Worm (Caenorhabditis elegans): ENCODE data around the gene T21B4.15.
A peak's percentile ranks its signal among the peaks of the same experiment; 100 is the strongest.

Gene T21B4.15

DNA sequence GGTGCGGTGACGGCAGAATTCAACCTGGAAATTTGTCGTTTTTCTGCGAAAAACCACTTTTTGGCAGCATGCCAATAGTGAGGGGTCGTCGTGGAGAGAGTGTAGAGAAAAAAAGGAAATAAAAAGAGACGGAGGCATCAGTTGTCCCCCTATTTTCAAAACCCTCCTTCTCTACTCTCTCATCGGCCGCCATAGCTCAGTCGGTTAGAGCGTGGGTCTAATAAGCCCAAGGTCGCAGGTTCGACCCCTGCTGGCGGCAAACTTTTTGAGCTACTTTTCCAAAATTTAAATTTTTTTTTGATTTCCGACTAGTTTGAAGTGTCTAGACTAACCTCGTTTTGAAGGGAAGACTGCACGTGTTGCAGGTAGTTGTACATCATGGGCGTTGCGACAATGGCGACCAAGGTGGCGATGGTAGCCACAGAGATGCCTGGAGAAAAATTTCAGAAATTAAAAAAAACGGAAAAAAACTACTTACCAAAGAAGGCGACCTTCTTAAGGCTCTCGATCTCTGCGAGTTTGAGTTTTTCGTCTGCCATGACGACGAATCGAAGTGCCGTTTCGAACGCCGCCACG lies 4.6 kb downstream of the T21B4.15 start, which contains the start of gene col-85 (continued):
- no peak for TF ChIP-seq ztf-11 (tag; optimal IDR thresholded peaks at IDR 0.05)
- TF ChIP-seq T26A8.4 (GFP tag; IDR thresholded peaks at IDR 0.05): peak; percentile 92
- no peak for TF ChIP-seq fos-1 (tag; optimal IDR thresholded peaks at IDR 0.05)
- TF ChIP-seq lir-3 (tag; optimal IDR thresholded peaks at IDR 0.05): peak; percentile 62
- peak; percentile 82 for TF ChIP-seq duxl-1 (tag; optimal IDR thresholded peaks at IDR 0.05; ENCODE audit: poor library complexity)
- TF ChIP-seq pqm-1 (tag; optimal IDR thresholded peaks at IDR 0.05): no peak
- peak; percentile 98 for TF ChIP-seq hmg-1.1 (GFP tag; IDR thresholded peaks at IDR 0.05)
- TF ChIP-seq tag-97 (GFP tag; IDR thresholded peaks at IDR 0.05): no peak
- no peak for TF ChIP-seq daf-19 (GFP tag; conservative IDR thresholded peaks at IDR 0.05)

DNA sequence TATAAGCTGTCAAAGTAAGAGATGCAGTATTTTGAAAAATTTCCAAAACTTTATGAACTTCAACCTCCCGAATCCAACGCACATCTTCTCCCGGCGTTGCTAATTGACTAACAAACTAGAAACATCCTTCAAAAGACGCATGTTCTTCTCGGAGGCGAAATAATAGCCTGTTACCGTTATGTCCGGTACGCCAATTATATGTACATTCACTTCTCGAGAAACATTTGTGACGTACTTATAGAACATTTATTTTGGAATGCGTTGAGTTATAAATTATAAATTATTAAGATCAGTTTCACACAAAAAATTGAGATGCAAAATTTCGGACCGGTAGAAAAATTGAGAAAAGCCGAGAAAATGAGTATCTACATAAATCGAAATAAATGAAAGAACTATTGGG lies 7.0 kb downstream of the T21B4.15 start, which contains the start of gene T21B4.3:
Gene T21B4.3 (minus strand): TSS at position 101 of the 400 bp plus-strand sequence.
- TF ChIP-seq mdl-1 (tag; optimal IDR thresholded peaks at IDR 0.05): no peak
- no peak for TF ChIP-seq ceh-32 (tag; optimal IDR thresholded peaks at IDR 0.05; ENCODE audit: poor library complexity)
- no peak for TF ChIP-seq lin-13 (GFP tag; optimal IDR thresholded peaks at IDR 0.05)
- no peak for TF ChIP-seq lin-1 (GFP tag; IDR thresholded peaks at IDR 0.05)
- no peak for TF ChIP-seq arid-1 (GFP tag; conservative IDR thresholded peaks at IDR 0.05)
- no peak for TF ChIP-seq F37D6.2 (tag; optimal IDR thresholded peaks at IDR 0.05)
- no peak for TF ChIP-seq D1046.2 (GFP tag; IDR thresholded peaks at IDR 0.05)
- no peak for TF ChIP-seq hlh-11 (tag; optimal IDR thresholded peaks at IDR 0.05)
- TF ChIP-seq nhr-25 (tag; optimal IDR thresholded peaks at IDR 0.05; ENCODE audit: borderline replicate concordance, insufficient read depth): no peak
- no peak for TF ChIP-seq php-3 (GFP tag; IDR thresholded peaks at IDR 0.05)
- TF ChIP-seq ama-1 (optimal IDR thresholded peaks at IDR 0.05): no peak
- no peak for TF ChIP-seq aha-1 (tag)
- TF ChIP-seq zip-2 (tag; optimal IDR thresholded peaks at IDR 0.05): no peak
- TF ChIP-seq daf-19 (GFP tag; conservative IDR thresholded peaks at IDR 0.05): no peak
- TF ChIP-seq unc-39 (tag; optimal IDR thresholded peaks at IDR 0.05): no peak
- TF ChIP-seq lsy-2 (tag; optimal IDR thresholded peaks at IDR 0.05): no peak
- TF ChIP-seq aly-2 (tag; optimal IDR thresholded peaks at IDR 0.05): no peak
- TF ChIP-seq lin-38 (GFP tag; IDR thresholded peaks at IDR 0.05): no peak
- no peak for TF ChIP-seq mxl-3 (GFP tag; optimal IDR thresholded peaks at IDR 0.05)

ce11 chrII:12499969-12500368 lies 10.0 kb downstream of the T21B4.15 start:
- TF ChIP-seq ces-1 (GFP tag; optimal IDR thresholded peaks at IDR 0.05) (peak; percentile 65), hif-1 (tag; optimal IDR thresholded peaks at IDR 0.05) (peak in 1 of 2 experiments; percentile 37), ctbp-1 (GFP tag; IDR thresholded peaks at IDR 0.05) (0 out of 2 replicates have a peak, but pooled peaks have one; percentile 35), madf-9 (GFP tag; conservative IDR thresholded peaks at IDR 0.05) (no peak), fkh-10 (GFP tag; optimal IDR thresholded peaks at IDR 0.05) (peak; percentile 29), mxl-3 (GFP tag; optimal IDR thresholded peaks at IDR 0.05) (no peak)

- no peak for TF ChIP-seq mdl-1 (tag; optimal IDR thresholded peaks at IDR 0.05)
- TF ChIP-seq D1046.2 (GFP tag; IDR thresholded peaks at IDR 0.05): no peak
- no peak for TF ChIP-seq nhr-28 (tag; optimal IDR thresholded peaks at IDR 0.05)
- no peak for TF ChIP-seq nhr-42 (GFP tag; IDR thresholded peaks at IDR 0.05)
- no peak for TF ChIP-seq rbr-2 (tag; optimal IDR thresholded peaks at IDR 0.05)
- TF ChIP-seq nhr-48 (tag; optimal IDR thresholded peaks at IDR 0.05): no peak
- no peak for TF ChIP-seq F10B5.3 (tag; optimal IDR thresholded peaks at IDR 0.05)
- TF ChIP-seq lin-13 (GFP tag; optimal IDR thresholded peaks at IDR 0.05): no peak
- no peak for TF ChIP-seq ZK546.5 (tag; optimal IDR thresholded peaks at IDR 0.05)
- TF ChIP-seq tag-97 (GFP tag; IDR thresholded peaks at IDR 0.05): no peak
- no peak for TF ChIP-seq zfp-3 (GFP tag; conservative IDR thresholded peaks at IDR 0.05)
- no peak for TF ChIP-seq nhr-102 (tag; optimal IDR thresholded peaks at IDR 0.05)
- no peak for TF ChIP-seq spr-1 (tag; optimal IDR thresholded peaks at IDR 0.05)
These were observed 12.8 kb downstream of the T21B4.15 start, which contains the start of gene ador-1 for ce11 chrII:12502784-12503183. Gene ador-1 (minus strand): TSS chrII:12502884.
